Fruit fly (Drosophila melanogaster): ENCODE results near the gene CG11694.

The CG11694 gene

DNA sequence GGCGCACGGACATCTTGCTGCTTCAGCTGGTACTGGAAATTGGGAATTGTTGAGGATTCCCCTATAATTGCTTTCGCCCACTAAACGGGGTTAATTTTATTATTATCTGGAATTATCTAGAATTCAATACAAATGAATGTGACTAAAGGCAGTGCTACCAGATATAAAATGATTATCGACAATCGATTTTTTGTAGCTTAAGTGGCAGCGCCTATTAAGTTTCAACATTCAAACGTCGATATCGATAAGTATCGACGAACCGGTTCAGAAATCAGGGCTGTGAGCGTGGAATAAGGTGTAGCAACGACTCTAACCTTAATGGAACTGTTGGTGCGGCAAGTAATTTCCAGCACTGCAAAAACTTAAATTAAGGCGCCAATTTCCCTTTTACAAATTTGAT is 6.8 kb downstream of the CG11694 start, which contains the start of gene Sgt1 (continued):
- TF ChIP-seq eve (GFP tag; optimal IDR thresholded peaks at IDR 0.05) (no peak), PHDP (tag; optimal IDR thresholded peaks at IDR 0.05) (peak; percentile 6), fd96Cb (tag; optimal IDR thresholded peaks at IDR 0.05) (no peak), z (GFP tag; IDR thresholded peaks at IDR 0.05) (no peak), ken (GFP tag; IDR thresholded peaks at IDR 0.05) (0 out of 3 replicates have a peak, but pooled peaks have one; percentile 54), CG15696 (tag; optimal IDR thresholded peaks at IDR 0.05) (no peak), CG34376 (GFP tag; optimal IDR thresholded peaks at IDR 0.05) (peak; percentile 78), Awh (GFP tag; IDR thresholded peaks at IDR 0.05) (no peak), HHEX (GFP tag; optimal IDR thresholded peaks at IDR 0.05) (no peak), crol (GFP tag; IDR thresholded peaks at IDR 0.05) (no peak), CG32767 (GFP tag; IDR thresholded peaks at IDR 0.05) (no peak), emc (GFP tag; optimal IDR thresholded peaks at IDR 0.05) (no peak), CG9727 (GFP tag; optimal IDR thresholded peaks at IDR 0.05) (no peak), CG1603 (tag; optimal IDR thresholded peaks at IDR 0.05) (peak; percentile 84), MESR4 (GFP tag; optimal IDR thresholded peaks at IDR 0.05) (peak; percentile 94), Xbp1 (GFP tag; optimal IDR thresholded peaks at IDR 0.05) (peak; percentile 48), CG17912 (GFP tag; optimal IDR thresholded peaks at IDR 0.05) (peak; percentile 30), chif (GFP tag; optimal IDR thresholded peaks at IDR 0.05) (peak; percentile 4 to 15), lov (optimal IDR thresholded peaks at IDR 0.05) (no peak), lov (GFP tag; IDR thresholded peaks at IDR 0.05) (no peak), p53 (GFP tag; optimal IDR thresholded peaks at IDR 0.05) (peak; percentile 22), Dek (tag; optimal IDR thresholded peaks at IDR 0.05) (peak; percentile 29), CG3065 (GFP tag; optimal IDR thresholded peaks at IDR 0.05) (no peak), ranshi (GFP tag; IDR thresholded peaks at IDR 0.05) (no peak), CG7372 (GFP tag; IDR thresholded peaks at IDR 0.05) (no peak), Eip74EF (GFP tag; optimal IDR thresholded peaks at IDR 0.05) (no peak), Mes4 (GFP tag; optimal IDR thresholded peaks at IDR 0.05) (peak; percentile 5), CG7928 (GFP tag; optimal IDR thresholded peaks at IDR 0.05) (peak; percentile 94), onecut (GFP tag; IDR thresholded peaks at IDR 0.05) (peak; percentile 42; the same call in 1 of the 2 replicates), Blimp-1 (GFP tag; optimal IDR thresholded peaks at IDR 0.05) (no peak), pb (GFP tag; optimal IDR thresholded peaks at IDR 0.05) (no peak), Lim3 (GFP tag; IDR thresholded peaks at IDR 0.05) (no peak), CG12299 (tag; optimal IDR thresholded peaks at IDR 0.05) (no peak), CG1832 (GFP tag; optimal IDR thresholded peaks at IDR 0.05) (no peak), GATAe (GFP tag; conservative IDR thresholded peaks at IDR 0.05) (no peak), CG10274 (GFP tag; optimal IDR thresholded peaks at IDR 0.05) (no peak), CG7357 (GFP tag; IDR thresholded peaks at IDR 0.05) (no peak), ftz-f1 (GFP tag; optimal IDR thresholded peaks at IDR 0.05) (no peak), Rx (GFP tag; IDR thresholded peaks at IDR 0.05) (no peak), h (optimal IDR thresholded peaks at IDR 0.05) (no peak), Hr3 (GFP tag; optimal IDR thresholded peaks at IDR 0.05) (peak; percentile 11), CG13775 (GFP tag; optimal IDR thresholded peaks at IDR 0.05) (no peak), nerfin-1 (tag; optimal IDR thresholded peaks at IDR 0.05) (no peak), repo (GFP tag; optimal IDR thresholded peaks at IDR 0.05) (peak; percentile 40), CG11504 (tag; optimal IDR thresholded peaks at IDR 0.05) (no peak), CG10654 (GFP tag; optimal IDR thresholded peaks at IDR 0.05) (no peak), CG17802 (tag; optimal IDR thresholded peaks at IDR 0.05) (no peak), gem (tag; optimal IDR thresholded peaks at IDR 0.05) (no peak), CoRest (tag; optimal IDR thresholded peaks at IDR 0.05) (peak; percentile 55), D19B (GFP tag; optimal IDR thresholded peaks at IDR 0.05) (no peak), CG10979 (tag; optimal IDR thresholded peaks at IDR 0.05) (no peak), shn (GFP tag; optimal IDR thresholded peaks at IDR 0.05) (peak; percentile 50)

Data from whole organism, embryonic.